Fruit fly (Drosophila melanogaster): Measurements from ENCODE around the gene Try29F.

DNA sequence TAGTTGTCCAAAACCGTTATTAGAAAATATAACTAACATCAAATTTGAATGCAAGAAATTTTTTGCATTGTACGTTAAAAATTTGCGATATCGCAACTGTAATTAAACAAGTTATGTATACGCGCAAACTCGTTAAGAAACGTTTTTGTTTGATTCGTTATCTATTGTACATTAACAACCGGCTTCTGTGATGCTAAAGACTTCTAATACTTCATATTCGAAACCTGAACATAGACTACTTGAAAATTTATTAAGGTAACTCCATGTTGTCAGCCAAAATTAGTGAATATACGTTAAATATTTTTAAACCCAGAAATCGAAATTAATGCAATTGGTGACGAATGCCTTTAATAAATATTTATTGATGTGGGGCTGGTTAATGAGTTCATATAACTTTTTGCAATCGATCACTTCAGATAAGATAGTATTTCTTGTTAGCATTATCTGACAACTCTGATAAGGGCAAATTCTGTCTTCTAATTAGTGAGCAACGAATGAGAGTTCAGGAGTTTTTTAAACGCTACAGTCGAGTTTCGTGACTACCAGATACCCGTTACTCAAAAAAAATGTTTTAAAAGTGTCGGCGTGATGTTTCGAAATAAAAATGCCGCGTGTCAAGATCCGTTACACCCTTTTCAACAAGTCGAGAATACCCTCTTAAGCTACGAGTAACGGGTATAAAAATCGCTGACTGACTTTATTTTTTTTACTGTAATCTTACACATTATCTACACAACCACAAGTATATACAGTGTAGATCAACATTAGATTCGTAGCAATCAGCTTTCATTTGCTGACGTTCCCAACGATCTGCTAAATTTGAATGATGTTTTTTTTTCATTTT lies 45.9 kb upstream of the Try29F start:
- TF ChIP-seq CG8478 (optimal IDR thresholded peaks at IDR 0.05) (no peak), CTCF (optimal IDR thresholded peaks at IDR 0.05) (peak; percentile 47 to 55)
